Fruit fly (Drosophila melanogaster) whole organism, embryonic: ENCODE measurements around the gene CG5225.

Experiments used
- Antp ChIP-seq: fragments of 200-800 bp; sonication (Bioruptor generic); optimal IDR thresholded peaks from 3 replicates; lab custom pipeline; 2016; ENCODE audit warnings: missing biosample characterization, missing genetic modification characterization
- Atf-2 ChIP-seq: fragments of 200-800 bp; sonication (Bioruptor generic); optimal IDR thresholded peaks from 2 replicates; lab custom pipeline; 2016; ENCODE audit warnings: missing biosample characterization, missing genetic modification characterization
- CG11504 ChIP-seq: fragments of 200-800 bp; sonication (Bioruptor generic); optimal IDR thresholded peaks from 3 replicates; lab custom pipeline; 2019; ENCODE audit warnings: missing biosample characterization, mild to moderate bottlenecking, missing genetic modification characterization, moderate library complexity
- CG11695 ChIP-seq: fragments of 200-800 bp; sonication (Bioruptor generic); IDR thresholded peaks from 3 replicates; pipeline ENCODE4 v1.3.6; 2022; ENCODE audit warnings: missing biosample characterization, missing genetic modification characterization
- CG12155 ChIP-seq: fragments of 200-800 bp; sonication (Bioruptor generic); optimal IDR thresholded peaks from 3 replicates; lab custom pipeline; 2016; ENCODE audit warnings: missing biosample characterization, missing genetic modification characterization
- CG13296 ChIP-seq: fragments of 200-800 bp; sonication (Bioruptor generic); optimal IDR thresholded peaks from 3 replicates; lab custom pipeline; 2018; ENCODE audit warnings: missing biosample characterization, mild to moderate bottlenecking, missing genetic modification characterization
- CG13424 ChIP-seq: fragments of 200-800 bp; sonication (Bioruptor generic); optimal IDR thresholded peaks from 2 replicates; lab custom pipeline; 2019; ENCODE audit warnings: missing biosample characterization, mild to moderate bottlenecking, missing genetic modification characterization, moderate library complexity
- CG13775 ChIP-seq: fragments of 200-800 bp; sonication (Bioruptor generic); optimal IDR thresholded peaks from 3 replicates; lab custom pipeline; 2017; ENCODE audit warnings: missing biosample characterization, mild to moderate bottlenecking, missing genetic modification characterization
- CG14014 ChIP-seq: fragments of 200-800 bp; sonication (Bioruptor generic); IDR thresholded peaks from 2 replicates; pipeline ENCODE4 v1.3.6; 2022; ENCODE audit warnings: missing biosample characterization, missing genetic modification characterization
- CG15514 ChIP-seq: fragments of 200-800 bp; sonication (Bioruptor generic); optimal IDR thresholded peaks from 3 replicates; lab custom pipeline; 2017; ENCODE audit warnings: missing biosample characterization, missing genetic modification characterization, mild to moderate bottlenecking, moderate library complexity, missing genetic modification reagents
- CG17829 ChIP-seq: fragments of 200-800 bp; optimal IDR thresholded peaks from 2 replicates; lab custom pipeline; 2019; ENCODE audit warnings: missing biosample characterization, mild to moderate bottlenecking, missing genetic modification characterization, moderate library complexity
- CG18764 ChIP-seq: fragments of 200-800 bp; sonication (Bioruptor generic); optimal IDR thresholded peaks from 3 replicates; lab custom pipeline; 2016; ENCODE audit warnings: missing biosample characterization, missing genetic modification characterization
- CG30020 ChIP-seq: fragments of 200-800 bp; optimal IDR thresholded peaks from 2 replicates; lab custom pipeline; 2019; ENCODE audit warnings: missing biosample characterization, mild to moderate bottlenecking, missing genetic modification characterization, moderate library complexity
- CG32772 ChIP-seq: fragments of 200-800 bp; sonication (Bioruptor generic); IDR thresholded peaks from 2 replicates; pipeline ENCODE4 v1.3.6; 2022; ENCODE audit warnings: missing biosample characterization, missing genetic modification characterization
- CG33213 ChIP-seq: fragments of 200-800 bp; sonication (Bioruptor generic); optimal IDR thresholded peaks from 3 replicates; lab custom pipeline; 2016; ENCODE audit warnings: missing biosample characterization, missing genetic modification characterization
- CG6175 ChIP-seq: fragments of 200-800 bp; sonication (Bioruptor generic); IDR thresholded peaks from 3 replicates; pipeline ENCODE4 v1.3.6; 2022; ENCODE audit warnings: missing biosample characterization, missing genetic modification characterization
- CG7963 ChIP-seq: fragments of 200-800 bp; sonication (Bioruptor generic); IDR thresholded peaks from 3 replicates; pipeline ENCODE4 v1.3.6; 2022; ENCODE audit warnings: missing biosample characterization, missing genetic modification characterization; ENCODE audit not compliant: partially characterized antibody
- CG9437 ChIP-seq: fragments of 200-800 bp; sonication (Bioruptor generic); optimal IDR thresholded peaks from 2 replicates; lab custom pipeline; 2018; ENCODE audit warnings: missing biosample characterization, mild to moderate bottlenecking, missing genetic modification characterization
- CG9817 ChIP-seq: fragments of 200-800 bp; sonication (Bioruptor generic); optimal IDR thresholded peaks from 2 replicates; lab custom pipeline; 2018; ENCODE audit warnings: missing biosample characterization, mild to moderate bottlenecking, missing genetic modification characterization, moderate library complexity
- Chrac-16 ChIP-seq: fragments of 200-800 bp; sonication (Bioruptor generic); optimal IDR thresholded peaks from 3 replicates; lab custom pipeline; 2016; ENCODE audit warnings: missing biosample characterization, missing genetic modification characterization
- Dll ChIP-seq: fragments of 200-800 bp; sonication (Bioruptor generic); IDR thresholded peaks from 4 replicates; pipeline ENCODE4 v1.3.6; 2022; ENCODE audit warnings: missing biosample characterization, missing genetic modification characterization; ENCODE audit not compliant: partially characterized antibody
- Ets65A ChIP-seq: fragments of 200-800 bp; sonication (Bioruptor generic); peaks from one replicate; lab custom pipeline; 2016; ENCODE audit warnings: missing biosample characterization, missing genetic modification characterization
- Gug ChIP-seq: fragments of 200-800 bp; sonication (Bioruptor generic); IDR thresholded peaks from 4 replicates; pipeline ENCODE4 v1.3.6; 2022; ENCODE audit warnings: missing biosample characterization, missing genetic modification characterization
- Kr ChIP-seq: fragments of 200-800 bp; sonication (Bioruptor generic); optimal IDR thresholded peaks from 2 replicates; lab custom pipeline; 2017; ENCODE audit warnings: missing biosample characterization, mild to moderate bottlenecking, missing genetic modification characterization
- Lpt ChIP-seq: fragments of >200 bp; optimal IDR thresholded peaks from 2 replicates; lab custom pipeline; 2018; ENCODE audit warnings: missing biosample characterization, missing genetic modification characterization
- MESR4 ChIP-seq: fragments of 200-800 bp; sonication (Bioruptor generic); optimal IDR thresholded peaks from 2 replicates; lab custom pipeline; 2018; ENCODE audit warnings: missing biosample characterization, mild to moderate bottlenecking, missing genetic modification characterization, moderate library complexity
- Myb ChIP-seq: fragments of 200-800 bp; sonication (Bioruptor generic); optimal IDR thresholded peaks from 2 replicates; lab custom pipeline; 2016; ENCODE audit warnings: missing biosample characterization, missing genetic modification characterization
- Nf-YB ChIP-seq: fragments of 200-800 bp; sonication (Bioruptor generic); optimal IDR thresholded peaks from 3 replicates; lab custom pipeline; 2019; ENCODE audit warnings: missing biosample characterization, mild to moderate bottlenecking, missing genetic modification characterization, moderate library complexity
- Sry-β ChIP-seq: fragments of 200-800 bp; sonication (Bioruptor generic); optimal IDR thresholded peaks from 2 replicates; lab custom pipeline; 2018; ENCODE audit warnings: missing biosample characterization, mild to moderate bottlenecking, missing genetic modification characterization, moderate library complexity
- Ssrp ChIP-seq: fragments of 200-800 bp; sonication (Bioruptor generic); optimal IDR thresholded peaks from 2 replicates; lab custom pipeline; 2018; ENCODE audit warnings: missing biosample characterization, mild to moderate bottlenecking, missing genetic modification characterization, moderate library complexity
- Stat92E ChIP-seq, 3 experiments: fragments of >200 bp in 2 of 3; fragments of 200-800 bp in 1 of 3; sonication (Bioruptor generic) in 1 of 3; optimal IDR thresholded peaks; 2 replicates each; lab custom pipeline; 2017 to 2019; ENCODE audit warnings: missing biosample characterization in 3 of 3, missing genetic modification characterization in 3 of 3, mild to moderate bottlenecking in 1 of 3, moderate library complexity in 1 of 3
- amos ChIP-seq: fragments of 200-800 bp; sonication (Bioruptor generic); IDR thresholded peaks from 2 replicates; pipeline ENCODE4 v1.3.6; 2022; ENCODE audit warnings: missing biosample characterization, missing genetic modification characterization; ENCODE audit not compliant: partially characterized antibody
- bab2 ChIP-seq: fragments of 200-800 bp; sonication (Bioruptor generic); optimal IDR thresholded peaks from 2 replicates; lab custom pipeline; 2016; ENCODE audit warnings: missing biosample characterization, missing genetic modification characterization
- chif ChIP-seq, 2 experiments: fragments of 200-800 bp; sonication (Bioruptor generic); optimal IDR thresholded peaks; 3 replicates each; lab custom pipeline; 2016; ENCODE audit warnings: missing biosample characterization in 2 of 2, missing genetic modification characterization in 2 of 2
- cwo ChIP-seq: fragments of 200-800 bp; sonication (Bioruptor generic); optimal IDR thresholded peaks from 3 replicates; lab custom pipeline; 2017; ENCODE audit warnings: missing biosample characterization, missing genetic modification characterization, mild to moderate bottlenecking, moderate library complexity, missing genetic modification reagents
- disco-r ChIP-seq: fragments of 200-800 bp; sonication (Bioruptor generic); optimal IDR thresholded peaks from 2 replicates; lab custom pipeline; 2016; ENCODE audit warnings: missing biosample characterization, missing genetic modification characterization
- dpn ChIP-seq, 2 experiments: fragments of 200-800 bp; sonication (Bioruptor generic); optimal IDR thresholded peaks; 3 replicates each; lab custom pipeline; 2016; ENCODE audit warnings: missing biosample characterization in 2 of 2, missing genetic modification characterization in 2 of 2
- gem ChIP-seq: fragments of 200-800 bp; sonication (Bioruptor generic); optimal IDR thresholded peaks from 2 replicates; lab custom pipeline; 2019; ENCODE audit warnings: missing biosample characterization, mild to moderate bottlenecking, missing genetic modification characterization, moderate library complexity
- gfzf ChIP-seq: fragments of 200-800 bp; sonication (Bioruptor generic); optimal IDR thresholded peaks from 2 replicates; lab custom pipeline; 2016; ENCODE audit warnings: missing biosample characterization, mild to moderate bottlenecking, missing genetic modification characterization, moderate library complexity
- gro ChIP-seq: fragments of 200-800 bp; sonication (Bioruptor generic); optimal IDR thresholded peaks from 2 replicates; lab custom pipeline; 2016; ENCODE audit warnings: missing biosample characterization, missing genetic modification characterization
- gt ChIP-seq: fragments of 200-800 bp; sonication (Bioruptor generic); IDR thresholded peaks from 2 replicates; pipeline ENCODE4 v1.3.6; 2022; ENCODE audit warnings: missing biosample characterization, missing genetic modification characterization
- jumu ChIP-seq: fragments of 200-800 bp; sonication (Bioruptor generic); optimal IDR thresholded peaks from 3 replicates; lab custom pipeline; 2016; ENCODE audit warnings: missing biosample characterization, missing genetic modification characterization
- klu ChIP-seq: fragments of 200-800 bp; sonication (Bioruptor generic); IDR thresholded peaks from 2 replicates; pipeline ENCODE4 v1.3.6; 2022; ENCODE audit warnings: missing biosample characterization, missing genetic modification characterization
- lmd ChIP-seq: fragments of 200-800 bp; sonication (Bioruptor generic); IDR thresholded peaks from 2 replicates; pipeline ENCODE4 v1.3.6; 2022; ENCODE audit warnings: missing biosample characterization, missing genetic modification characterization
- lola ChIP-seq, 3 experiments: fragments of >200 bp in 2 of 3; fragments of 200-800 bp in 1 of 3; sonication (Bioruptor generic) in 1 of 3; optimal IDR thresholded peaks; 2 replicates each; lab custom pipeline; 2017 to 2019; ENCODE audit warnings: missing biosample characterization in 3 of 3, missing genetic modification characterization in 3 of 3, mild to moderate bottlenecking in 1 of 3, moderate library complexity in 1 of 3
- nerfin-2 ChIP-seq: fragments of 200-800 bp; sonication (Bioruptor generic); IDR thresholded peaks from 2 replicates; pipeline ENCODE4 v1.3.6; 2022; ENCODE audit warnings: missing biosample characterization, missing genetic modification characterization; ENCODE audit not compliant: partially characterized antibody
- oc ChIP-seq: fragments of 200-800 bp; sonication (Bioruptor generic); optimal IDR thresholded peaks from 2 replicates; lab custom pipeline; 2018; ENCODE audit warnings: missing biosample characterization, mild to moderate bottlenecking, missing genetic modification characterization, moderate library complexity
- pb ChIP-seq: fragments of 200-800 bp; sonication (Bioruptor generic); optimal IDR thresholded peaks from 3 replicates; lab custom pipeline; 2016; ENCODE audit warnings: missing biosample characterization, missing genetic modification characterization
- unpg ChIP-seq: fragments of 200-800 bp; sonication (Bioruptor generic); optimal IDR thresholded peaks from 3 replicates; lab custom pipeline; 2018; ENCODE audit warnings: missing biosample characterization, mild to moderate bottlenecking, missing genetic modification characterization, moderate library complexity
- usp ChIP-seq: fragments of >200 bp; optimal IDR thresholded peaks from 2 replicates; lab custom pipeline; 2017; ENCODE audit warnings: missing biosample characterization, missing genetic modification characterization

Gene CG5225

DNA sequence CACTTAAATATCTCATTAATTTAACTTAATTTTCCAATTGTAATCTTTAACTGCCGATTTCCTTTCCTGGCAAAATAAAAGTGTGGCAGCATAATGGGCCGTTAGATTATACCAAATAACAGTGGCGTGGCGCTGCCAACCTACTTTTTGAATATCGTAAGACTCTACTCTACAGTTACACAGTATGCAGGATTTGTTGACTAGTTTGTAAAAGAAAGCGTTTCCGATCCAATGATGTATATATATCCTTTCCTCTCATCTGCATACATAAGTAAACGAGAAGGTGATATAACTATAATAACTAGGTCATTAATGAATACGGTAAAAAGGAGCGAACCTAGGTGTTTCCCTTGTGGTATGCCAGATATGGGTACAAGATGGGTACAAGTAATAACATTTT lies 36.7 kb upstream of the CG5225 start, which contains the start of gene EMC2B (continued):
- TF ChIP-seq jumu (GFP tag; lab: Kevin White, UChicago) (peak; percentile 17), Gug (GFP tag; lab: Robert Waterston, UW) (peak; percentile 43; the same call in 2 of the 4 replicates), gem (tag; lab: Kevin White, UChicago) (peak; percentile 63), cwo (no peak), gro (GFP tag; lab: Kevin White, UChicago) (peak; percentile 40), Antp (peak; percentile 52), Nf-YB (GFP tag; lab: Kevin White, UChicago) (no peak), gt (no peak), CG12155 (peak; percentile 39), CG11504 (tag; lab: Kevin White, UChicago) (peak; percentile 45), Ssrp (tag; lab: Kevin White, UChicago) (no peak), MESR4 (GFP tag; lab: Kevin White, UChicago) (peak; percentile 53), nerfin-2 (GFP tag; lab: Robert Waterston, UW) (no peak), pb (GFP tag; lab: Kevin White, UChicago) (peak; percentile 39), CG15514 (GFP tag; lab: Kevin White, UChicago) (peak; percentile 26), unpg (GFP tag; lab: Kevin White, UChicago) (peak; percentile 52), Lpt (GFP tag; lab: Kevin White, UChicago) (no peak), CG9437 (GFP tag; lab: Kevin White, UChicago) (peak; percentile 32), CG6175 (GFP tag; lab: Robert Waterston, UW) (no peak), CG17829 (tag; lab: Kevin White, UChicago) (peak; percentile 68), CG9817 (peak; percentile 43), Sry-β (no peak), CG33213 (GFP tag; lab: Kevin White, UChicago) (peak; percentile 44), dpn (GFP tag; optimal IDR thresholded peaks at IDR 0.05; lab: Kevin White, UChicago) (peak; percentile 46 to 62), Atf-2 (GFP tag; lab: Kevin White, UChicago) (no peak), CG32772 (GFP tag; lab: Robert Waterston, UW) (no peak), CG30020 (tag; lab: Kevin White, UChicago) (no peak), oc (tag; lab: Kevin White, UChicago) (no peak), CG18764 (GFP tag; lab: Kevin White, UChicago) (peak; percentile 39), gfzf (GFP tag; lab: Kevin White, UChicago) (peak; percentile 87), klu (GFP tag; lab: Robert Waterston, UW) (no peak), CG11695 (GFP tag; lab: Robert Waterston, UW) (no peak), chif (GFP tag; optimal IDR thresholded peaks at IDR 0.05; lab: Kevin White, UChicago) (peak; percentile 34 to 39), Dll (GFP tag; lab: Robert Waterston, UW) (no peak), CG14014 (GFP tag; lab: Robert Waterston, UW) (no peak), bab2 (GFP tag; lab: Kevin White, UChicago) (peak; percentile 21), amos (GFP tag; lab: Robert Waterston, UW) (no peak), CG7963 (GFP tag; lab: Robert Waterston, UW) (no peak), lola (GFP tag; optimal IDR thresholded peaks at IDR 0.05; lab: Kevin White, UChicago) (peak in 1 of 3 experiments; percentile 16), Stat92E (GFP tag; optimal IDR thresholded peaks at IDR 0.05; lab: Kevin White, UChicago) (no peak), Kr (GFP tag; lab: Kevin White, UChicago) (no peak), Myb (peak; percentile 77), Ets65A (peak; percentile 94), CG13775 (GFP tag; lab: Kevin White, UChicago) (peak; percentile 37), CG13296 (no peak), usp (GFP tag; lab: Kevin White, UChicago) (no peak), lmd (GFP tag; lab: Robert Waterston, UW) (no peak), disco-r (GFP tag; lab: Kevin White, UChicago) (peak; percentile 22), CG13424 (tag; lab: Kevin White, UChicago) (peak; percentile 43), Chrac-16 (GFP tag; lab: Kevin White, UChicago) (peak; percentile 16)
